Worm (Caenorhabditis elegans) whole organism, young adult: ENCODE measurements around the gene pho-11.

Source experiments
- T07F8.4 ChIP-seq: sonication (generic microtip); optimal IDR thresholded peaks from 2 replicates; lab custom pipeline; 2016; ENCODE audit warnings: mild to moderate bottlenecking, missing genetic modification characterization, moderate library complexity, missing compliant biosample characterization
- T26A5.8 ChIP-seq: sonication (generic microtip); optimal IDR thresholded peaks from 2 replicates; lab custom pipeline; 2016; ENCODE audit warnings: missing genetic modification characterization, missing compliant biosample characterization
- hlh-12 ChIP-seq: sonication (generic microtip); optimal IDR thresholded peaks from 2 replicates; lab custom pipeline; 2016; ENCODE audit warnings: missing genetic modification characterization, missing compliant biosample characterization
- hmg-1.2 ChIP-seq: fragments of 200-800 bp; sonication (Bioruptor generic); IDR thresholded peaks from 2 replicates; pipeline ENCODE4 v1.3.6; 2022; ENCODE audit warnings: missing genetic modification reagents, missing genetic modification characterization, missing compliant biosample characterization
- lin-35 ChIP-seq, 3 experiments: fragments of 150-350 bp in 2 of 3; sonication (generic microtip) in 1 of 3; optimal IDR thresholded peaks; 2 replicates each; lab custom pipeline; 2014 to 2018; ENCODE audit warnings: missing biosample characterization in 3 of 3, missing genetic modification characterization in 3 of 3, missing genetic modification reagents in 3 of 3
- lsl-1 ChIP-seq: fragments of 200-800 bp; sonication (Bioruptor generic); optimal IDR thresholded peaks from 2 replicates; lab custom pipeline; 2018; ENCODE audit warnings: mild to moderate bottlenecking, missing genetic modification characterization, moderate library complexity, missing compliant biosample characterization
- pbrm-1 ChIP-seq: fragments of 200-800 bp; sonication (Bioruptor generic); IDR thresholded peaks from 2 replicates; pipeline ENCODE4 v1.3.6; 2022; ENCODE audit warnings: missing genetic modification reagents, missing genetic modification characterization, missing compliant biosample characterization
- sdz-38 ChIP-seq: sonication (generic microtip); optimal IDR thresholded peaks from 2 replicates; lab custom pipeline; 2016; ENCODE audit warnings: missing genotype, missing genetic modification characterization, missing compliant biosample characterization
- snpc-4 ChIP-seq, 5 experiments: fragments of 150-350 bp in 1 of 5; sonication (generic microtip) in 4 of 5; optimal IDR thresholded peaks; 2 replicates each; lab custom pipeline; 2014 to 2018; ENCODE audit warnings: missing genetic modification characterization in 5 of 5, missing biosample characterization in 3 of 5, antibody characterized with exemption in 2 of 5, mild to moderate bottlenecking in 2 of 5, missing compliant biosample characterization in 2 of 5, missing genotype in 2 of 5, moderate library complexity in 2 of 5, missing genetic modification reagents in 1 of 5
- unc-62 ChIP-seq: fragments of 150-350 bp; optimal IDR thresholded peaks from 2 replicates; lab custom pipeline; 2014; ENCODE audit warnings: missing biosample characterization, missing genetic modification reagents, missing genetic modification characterization
- ztf-22 ChIP-seq: fragments of 200-800 bp; sonication (Bioruptor generic); optimal IDR thresholded peaks from 2 replicates; lab custom pipeline; 2018; ENCODE audit warnings: mild to moderate bottlenecking, missing genetic modification characterization, moderate library complexity, missing compliant biosample characterization
- ztf-26 ChIP-seq: sonication (generic microtip); optimal IDR thresholded peaks from 2 replicates; lab custom pipeline; 2017; ENCODE audit warnings: missing genetic modification characterization, missing compliant biosample characterization

DNA sequence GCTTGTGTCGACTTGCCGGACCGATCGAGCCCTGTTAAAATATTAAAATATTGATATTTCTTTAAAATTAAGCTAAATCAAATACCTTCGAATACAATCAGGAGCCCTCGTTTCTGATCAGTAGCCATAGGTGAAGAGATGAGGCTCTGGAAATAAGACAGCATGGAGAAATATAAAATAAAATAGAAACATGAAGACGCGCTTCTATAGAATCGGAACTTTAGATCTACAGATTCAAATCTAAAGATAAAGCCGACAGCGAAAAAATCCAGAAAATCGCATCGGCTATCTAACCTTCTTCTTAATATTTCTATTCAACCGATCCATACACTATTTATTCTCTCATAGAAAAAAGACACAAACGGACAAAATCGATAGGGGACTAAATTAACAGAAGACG is 35.3 kb downstream of the pho-11 start, which contains the start of gene dtmk-1:
- no peak for TF ChIP-seq sdz-38 (tag; lab: Kevin White, UChicago)
- TF ChIP-seq T07F8.4 (tag; lab: Kevin White, UChicago): no peak
- TF ChIP-seq lsl-1 (GFP tag; lab: Kevin White, UChicago): no peak
- 0 out of 2 replicates have a peak, but pooled peaks have one; percentile 12 for TF ChIP-seq hmg-1.2 (GFP tag; lab: Robert Waterston, UW)
- TF ChIP-seq unc-62 (GFP tag; lab: Kevin White, UChicago): no peak
- TF ChIP-seq ztf-22 (GFP tag; lab: Kevin White, UChicago): no peak
- no peak for TF ChIP-seq snpc-4 (GFP tag; optimal IDR thresholded peaks at IDR 0.05; lab: Kevin White, UChicago)
- TF ChIP-seq snpc-4 (tag; optimal IDR thresholded peaks at IDR 0.05; lab: Kevin White, UChicago): no peak
- no peak for TF ChIP-seq lin-35 (GFP tag; optimal IDR thresholded peaks at IDR 0.05; lab: Kevin White, UChicago)
- no peak for TF ChIP-seq ztf-26
- no peak for TF ChIP-seq T26A5.8 (tag; lab: Kevin White, UChicago)
- TF ChIP-seq pbrm-1 (GFP tag; lab: Robert Waterston, UW): no peak
- TF ChIP-seq hlh-12 (tag; lab: Kevin White, UChicago): no peak
